Fruit fly (Drosophila melanogaster) whole organism, prepupa: Measurements from ENCODE around the gene CheB38b.
A peak's percentile ranks its signal among the peaks of the same experiment; 100 is the strongest.

Source experiments
- CG10631 ChIP-seq: fragments of 200-800 bp; sonication (Bioruptor generic); optimal IDR thresholded peaks from 2 replicates; lab custom pipeline; 2016; ENCODE audit warnings: missing biosample characterization, missing genetic modification characterization
- CG11294 ChIP-seq: fragments of 200-800 bp; sonication (Bioruptor generic); IDR thresholded peaks from 2 replicates; pipeline ENCODE4 v1.3.6; 2022; ENCODE audit warnings: missing biosample characterization, missing genetic modification characterization
- CG11902 ChIP-seq: fragments of 200-800 bp; sonication (Bioruptor generic); optimal IDR thresholded peaks from 3 replicates; lab custom pipeline; 2016; ENCODE audit warnings: missing biosample characterization, missing genetic modification characterization
- CG15336 ChIP-seq: fragments of 200-800 bp; sonication (Bioruptor generic); IDR thresholded peaks from 2 replicates; pipeline ENCODE4 v1.3.6; 2022; ENCODE audit warnings: missing biosample characterization, missing genetic modification characterization
- CG1621 ChIP-seq: fragments of 200-800 bp; sonication (Bioruptor generic); optimal IDR thresholded peaks from 3 replicates; lab custom pipeline; 2018; ENCODE audit warnings: missing biosample characterization, mild to moderate bottlenecking, missing genetic modification characterization
- CG16779 ChIP-seq: fragments of 200-800 bp; sonication (Bioruptor generic); optimal IDR thresholded peaks from 3 replicates; lab custom pipeline; 2017; ENCODE audit warnings: missing biosample characterization, mild to moderate bottlenecking, missing genetic modification characterization
- CG34406 ChIP-seq: fragments of 200-800 bp; sonication (Bioruptor generic); optimal IDR thresholded peaks from 3 replicates; lab custom pipeline; 2016; ENCODE audit warnings: missing biosample characterization, missing genetic modification characterization
- CG3919 ChIP-seq: fragments of 200-800 bp; sonication (Bioruptor generic); optimal IDR thresholded peaks from 3 replicates; lab custom pipeline; 2016; ENCODE audit warnings: missing biosample characterization, missing genetic modification characterization
- CG6276 ChIP-seq: fragments of 200-800 bp; sonication (Bioruptor generic); optimal IDR thresholded peaks from 2 replicates; lab custom pipeline; 2017; ENCODE audit warnings: missing biosample characterization, mild to moderate bottlenecking, missing genetic modification characterization
- CG6808 ChIP-seq: fragments of 200-800 bp; sonication (Bioruptor generic); optimal IDR thresholded peaks from 3 replicates; lab custom pipeline; 2017; ENCODE audit warnings: missing biosample characterization, missing genetic modification characterization, mild to moderate bottlenecking, moderate library complexity, missing genetic modification reagents
- CG7368 ChIP-seq: fragments of 200-800 bp; sonication (Bioruptor generic); optimal IDR thresholded peaks from 3 replicates; lab custom pipeline; 2016; ENCODE audit warnings: missing biosample characterization, missing genetic modification characterization
- CG8119 ChIP-seq: fragments of 200-800 bp; sonication (Bioruptor generic); IDR thresholded peaks from 3 replicates; pipeline ENCODE4 v1.3.6; 2022; ENCODE audit warnings: missing biosample characterization, missing genetic modification characterization
- CG8319 ChIP-seq: fragments of 200-800 bp; sonication (Bioruptor generic); optimal IDR thresholded peaks from 3 replicates; lab custom pipeline; 2016; ENCODE audit warnings: missing biosample characterization, missing genetic modification characterization
- CG8632 ChIP-seq: fragments of 200-800 bp; sonication (Bioruptor generic); optimal IDR thresholded peaks from 3 replicates; lab custom pipeline; 2016; ENCODE audit warnings: missing biosample characterization, missing genetic modification characterization
- CG9139 ChIP-seq: fragments of 200-800 bp; sonication (Bioruptor generic); optimal IDR thresholded peaks from 3 replicates; lab custom pipeline; 2017; ENCODE audit warnings: missing biosample characterization, mild to moderate bottlenecking, missing genetic modification characterization
- Eip75B ChIP-seq: fragments of 200-800 bp; sonication (Bioruptor generic); optimal IDR thresholded peaks from 3 replicates; lab custom pipeline; 2016; ENCODE audit warnings: missing biosample characterization, missing genetic modification characterization
- Eip78C ChIP-seq: fragments of 200-800 bp; sonication (Bioruptor generic); peaks from one replicate; lab custom pipeline; 2016; ENCODE audit warnings: missing biosample characterization, missing genetic modification characterization
- Eip93F ChIP-seq: fragments of 200-800 bp; sonication (Bioruptor generic); optimal IDR thresholded peaks from 2 replicates; lab custom pipeline; 2016; ENCODE audit warnings: missing biosample characterization, mild to moderate bottlenecking, missing genetic modification characterization
- Ets96B ChIP-seq: fragments of 200-800 bp; optimal IDR thresholded peaks from 2 replicates; lab custom pipeline; 2019; ENCODE audit warnings: missing biosample characterization, mild to moderate bottlenecking, missing genetic modification characterization, moderate library complexity
- Gug ChIP-seq: fragments of 200-800 bp; sonication (Bioruptor generic); IDR thresholded peaks from 2 replicates; pipeline ENCODE4 v1.3.6; 2022; ENCODE audit warnings: missing biosample characterization, missing genetic modification characterization
- Hr38 ChIP-seq: sonication (Bioruptor generic); optimal IDR thresholded peaks from 2 replicates; lab custom pipeline; 2016; ENCODE audit warnings: missing biosample characterization, missing genetic modification characterization
- Hr39 ChIP-seq: fragments of 200-800 bp; sonication (Bioruptor generic); optimal IDR thresholded peaks from 2 replicates; lab custom pipeline; 2016; ENCODE audit warnings: missing biosample characterization, missing genetic modification characterization
- Lpt ChIP-seq: fragments of 200-800 bp; sonication (Bioruptor generic); optimal IDR thresholded peaks from 3 replicates; lab custom pipeline; 2016; ENCODE audit warnings: missing biosample characterization, missing genetic modification characterization
- Met ChIP-seq: fragments of 200-800 bp; sonication (Bioruptor generic); optimal IDR thresholded peaks from 3 replicates; lab custom pipeline; 2016; ENCODE audit warnings: missing biosample characterization, missing genetic modification characterization
- OdsH ChIP-seq: fragments of 200-800 bp; sonication (Bioruptor generic); optimal IDR thresholded peaks from 3 replicates; lab custom pipeline; 2016; ENCODE audit warnings: missing biosample characterization, missing genetic modification characterization
- Sox102F ChIP-seq: fragments of 200-800 bp; sonication (Bioruptor generic); optimal IDR thresholded peaks from 2 replicates; lab custom pipeline; 2016; ENCODE audit warnings: missing biosample characterization, mild to moderate bottlenecking, missing genetic modification characterization
- Sox14 ChIP-seq: fragments of 200-800 bp; sonication (Bioruptor generic); optimal IDR thresholded peaks from 3 replicates; lab custom pipeline; 2016; ENCODE audit warnings: missing biosample characterization, missing genetic modification characterization
- Sox15 ChIP-seq: fragments of 200-800 bp; sonication (Bioruptor generic); optimal IDR thresholded peaks from 3 replicates; lab custom pipeline; 2016; ENCODE audit warnings: missing biosample characterization, missing genetic modification characterization
- achi ChIP-seq: fragments of 200-800 bp; sonication (Bioruptor generic); optimal IDR thresholded peaks from 3 replicates; lab custom pipeline; 2016; ENCODE audit warnings: missing biosample characterization, missing genetic modification characterization
- acj6 ChIP-seq: fragments of 200-800 bp; sonication (Bioruptor generic); optimal IDR thresholded peaks from 3 replicates; lab custom pipeline; 2016; ENCODE audit warnings: missing biosample characterization, missing genetic modification characterization
- cyc ChIP-seq: fragments of 200-800 bp; sonication (Bioruptor generic); optimal IDR thresholded peaks from 3 replicates; lab custom pipeline; 2016; ENCODE audit warnings: missing biosample characterization, missing genetic modification characterization
- dac ChIP-seq: fragments of 200-800 bp; sonication (Bioruptor generic); optimal IDR thresholded peaks from 2 replicates; lab custom pipeline; 2017; ENCODE audit warnings: missing biosample characterization, mild to moderate bottlenecking, missing genetic modification characterization
- eg ChIP-seq: fragments of 200-800 bp; sonication (Bioruptor generic); IDR thresholded peaks from 3 replicates; pipeline ENCODE4 v1.3.6; 2022; ENCODE audit warnings: missing biosample characterization, missing genetic modification characterization
- esn ChIP-seq: fragments of 200-800 bp; sonication (Bioruptor generic); optimal IDR thresholded peaks from 2 replicates; lab custom pipeline; 2016; ENCODE audit warnings: missing biosample characterization, mild to moderate bottlenecking, missing genetic modification characterization, moderate library complexity
- fd59A ChIP-seq: fragments of 200-800 bp; sonication (Bioruptor generic); optimal IDR thresholded peaks from 2 replicates; lab custom pipeline; 2017; ENCODE audit warnings: missing biosample characterization, mild to moderate bottlenecking, missing genetic modification characterization, missing genetic modification reagents
- fd85E ChIP-seq: fragments of 200-800 bp; sonication (Bioruptor generic); optimal IDR thresholded peaks from 3 replicates; lab custom pipeline; 2016; ENCODE audit warnings: missing biosample characterization, missing genetic modification characterization
- fkh ChIP-seq: fragments of 200-800 bp; sonication (Bioruptor generic); optimal IDR thresholded peaks from 3 replicates; lab custom pipeline; 2017; ENCODE audit warnings: missing biosample characterization, mild to moderate bottlenecking, missing genetic modification characterization, moderate library complexity
- lz ChIP-seq: fragments of 200-800 bp; sonication (Bioruptor generic); optimal IDR thresholded peaks from 3 replicates; lab custom pipeline; 2016; ENCODE audit warnings: missing biosample characterization, missing genetic modification characterization
- net ChIP-seq: fragments of 200-800 bp; sonication (Bioruptor generic); optimal IDR thresholded peaks from 3 replicates; lab custom pipeline; 2016; ENCODE audit warnings: missing biosample characterization, missing genetic modification characterization
- spab ChIP-seq: fragments of 200-800 bp; sonication (Bioruptor generic); optimal IDR thresholded peaks from 2 replicates; lab custom pipeline; 2017; ENCODE audit warnings: missing biosample characterization, mild to moderate bottlenecking, missing genetic modification characterization, missing genetic modification reagents
- svp ChIP-seq: fragments of 200-800 bp; sonication (Bioruptor generic); peaks from one replicate; lab custom pipeline; 2016; ENCODE audit warnings: missing biosample characterization, missing genetic modification characterization
- topi ChIP-seq: fragments of 200-800 bp; sonication (Bioruptor generic); optimal IDR thresholded peaks from 3 replicates; lab custom pipeline; 2016; ENCODE audit warnings: missing biosample characterization, missing genetic modification characterization
- vri ChIP-seq: fragments of 200-800 bp; sonication (Bioruptor generic); optimal IDR thresholded peaks from 3 replicates; lab custom pipeline; 2016; ENCODE audit warnings: missing biosample characterization, mild to moderate bottlenecking, missing genetic modification characterization

The CheB38b gene

DNA sequence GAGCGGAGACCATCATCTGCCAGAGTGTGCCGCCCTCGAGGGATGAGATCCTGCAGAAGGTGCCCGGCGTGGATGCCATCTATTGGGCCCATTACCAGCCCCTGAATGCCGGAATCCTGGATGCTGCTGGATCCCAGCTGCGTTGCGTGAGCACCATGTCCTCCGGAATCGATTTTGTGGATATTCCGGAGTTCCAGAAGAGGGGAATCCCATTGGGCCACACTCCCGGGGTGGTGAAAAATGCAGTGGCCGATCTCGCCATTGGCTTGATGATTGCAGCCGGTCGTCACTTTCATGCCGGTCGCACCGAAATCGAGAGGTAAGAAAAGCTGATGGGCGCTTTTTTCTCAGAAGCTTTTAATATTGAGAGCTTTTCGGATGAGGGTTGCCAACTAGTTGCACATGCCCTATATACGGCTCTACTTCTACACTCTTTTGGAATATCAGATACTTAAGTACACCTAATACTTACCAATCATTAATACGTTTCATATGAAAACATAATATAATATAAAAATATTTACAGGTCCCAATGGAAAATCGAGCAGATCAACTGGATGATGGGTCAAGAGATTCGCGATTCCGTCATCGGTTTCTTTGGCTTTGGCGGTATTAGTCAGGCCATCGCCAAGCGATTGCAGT, 12.8 kb upstream of the CheB38b start (continued):
- TF ChIP-seq dac (GFP tag; lab: Kevin White, UChicago) (no peak), Sox14 (GFP tag; lab: Kevin White, UChicago) (no peak), CG6808 (GFP tag; lab: Kevin White, UChicago) (no peak), Ets96B (tag; lab: Kevin White, UChicago) (no peak), cyc (peak; percentile 32), spab (GFP tag; lab: Kevin White, UChicago) (no peak), CG11294 (GFP tag; lab: Robert Waterston, UW) (no peak), CG7368 (no peak), Eip78C (peak; percentile 50), CG10631 (GFP tag; lab: Kevin White, UChicago) (peak; percentile 22), OdsH (GFP tag; lab: Kevin White, UChicago) (peak; percentile 24), eg (GFP tag; lab: Robert Waterston, UW) (no peak), CG1621 (no peak), CG8119 (GFP tag; lab: Robert Waterston, UW) (no peak), CG16779 (no peak), CG8632 (GFP tag; lab: Kevin White, UChicago) (peak; percentile 6)
- TF ChIP-seq, all 60 proteins: peak for 13

DNA sequence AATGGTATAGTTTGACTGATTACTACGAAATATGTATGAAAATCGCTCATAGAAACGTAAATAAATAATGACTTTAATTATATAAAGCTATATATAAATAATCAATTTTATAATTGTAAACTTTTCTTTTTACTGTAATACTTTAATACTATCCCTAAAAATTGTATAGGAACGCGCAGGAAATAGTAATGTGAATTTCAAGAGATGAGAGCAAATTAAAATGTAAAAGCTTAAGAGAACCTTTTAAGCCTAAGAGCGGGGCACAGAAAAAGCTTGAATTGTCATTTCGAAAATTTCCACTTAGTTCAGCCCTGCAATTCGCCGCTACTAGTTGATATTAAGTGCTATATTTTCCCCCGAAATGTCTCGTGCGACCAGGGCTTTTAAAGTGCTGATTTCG, 12.2 kb upstream of the CheB38b start, which contains the start of gene CG31673:
CG31673 (plus strand) TSS at position 301 of the 400 bp plus-strand sequence.
- no peak for TF ChIP-seq CG34406
- no peak for TF ChIP-seq fkh
- no peak for TF ChIP-seq Ets96B (tag; lab: Kevin White, UChicago)
- no peak for TF ChIP-seq Lpt
- no peak for TF ChIP-seq CG3919
- no peak for TF ChIP-seq Sox102F (GFP tag; lab: Kevin White, UChicago)
- no peak for TF ChIP-seq cyc
- TF ChIP-seq CG11294 (GFP tag; lab: Robert Waterston, UW): no peak
- no peak for TF ChIP-seq topi (GFP tag; lab: Kevin White, UChicago)

dm6 chr2L:20828701-20829100, 11.6 kb upstream of the CheB38b start:
- TF ChIP-seq Hr39 (GFP tag; lab: Kevin White, UChicago) (no peak), esn (no peak), Hr38 (no peak), vri (GFP tag; lab: Kevin White, UChicago) (no peak), dac (GFP tag; lab: Kevin White, UChicago) (no peak), fd59A (GFP tag; lab: Kevin White, UChicago) (no peak), CG8319 (GFP tag; lab: Kevin White, UChicago) (no peak), CG7368 (no peak), achi (GFP tag; lab: Kevin White, UChicago) (no peak), CG11902 (GFP tag; lab: Kevin White, UChicago) (no peak), lz (no peak), topi (GFP tag; lab: Kevin White, UChicago) (no peak), svp (GFP tag; lab: Kevin White, UChicago) (no peak), acj6 (GFP tag; lab: Kevin White, UChicago) (no peak), CG9139 (GFP tag; lab: Kevin White, UChicago) (no peak), Eip93F (GFP tag; lab: Kevin White, UChicago) (no peak), CG1621 (no peak), CG15336 (GFP tag; lab: Robert Waterston, UW) (no peak), net (no peak)
- TF ChIP-seq, all 60 proteins: peak for 0

- TF ChIP-seq Met (GFP tag; lab: Kevin White, UChicago) (no peak), Gug (GFP tag; lab: Robert Waterston, UW) (no peak), CG11902 (GFP tag; lab: Kevin White, UChicago) (no peak), CG34406 (no peak), Eip75B (GFP tag; lab: Kevin White, UChicago) (no peak), fd59A (GFP tag; lab: Kevin White, UChicago) (no peak), CG6276 (GFP tag; lab: Kevin White, UChicago) (no peak), fd85E (GFP tag; lab: Kevin White, UChicago) (no peak), CG1621 (no peak), OdsH (GFP tag; lab: Kevin White, UChicago) (no peak), eg (GFP tag; lab: Robert Waterston, UW) (no peak), Hr38 (no peak), Sox15 (GFP tag; lab: Kevin White, UChicago) (no peak), CG3919 (no peak), CG9139 (GFP tag; lab: Kevin White, UChicago) (no peak)
- TF ChIP-seq, all 60 proteins: peak for 0
These were observed 10.0 kb upstream of the CheB38b start for dm6 chr2L:20827045-20827444.
